Worm (Caenorhabditis elegans) whole organism, midembryonic: ENCODE data around the gene nhr-142.

Experiments used
- T22C8.4 ChIP-seq: fragments of 200-800 bp; sonication (Bioruptor generic); IDR thresholded peaks from 2 replicates; pipeline ENCODE4 v1.3.6; 2022; ENCODE audit warnings: missing genetic modification characterization, missing compliant biosample characterization
- cog-1 ChIP-seq: sonication (generic microtip); optimal IDR thresholded peaks from 2 replicates; lab custom pipeline; 2016; ENCODE audit warnings: missing genetic modification characterization, missing compliant biosample characterization
- flt-1 ChIP-seq: fragments of 200-800 bp; sonication (Bioruptor generic); IDR thresholded peaks from 2 replicates; pipeline ENCODE4 v1.3.6; 2022; ENCODE audit warnings: missing genetic modification characterization, missing compliant biosample characterization
- klf-2 ChIP-seq: fragments of 200-800 bp; sonication (Bioruptor generic); conservative IDR thresholded peaks from 2 replicates; pipeline ENCODE4 v1.3.6; 2022; ENCODE audit warnings: missing genetic modification reagents, missing genetic modification characterization, missing compliant biosample characterization
- med-1 ChIP-seq: sonication (generic microtip); optimal IDR thresholded peaks from 2 replicates; lab custom pipeline; 2017; ENCODE audit warnings: missing genetic modification characterization, mild to moderate bottlenecking, missing compliant biosample characterization, antibody characterized with exemption, missing genetic modification reagents; ENCODE audit not compliant: insufficient read depth
- ref-1 ChIP-seq: fragments of 200-800 bp; sonication (Bioruptor generic); conservative IDR thresholded peaks from 2 replicates; pipeline ENCODE4 v1.3.6; 2022; ENCODE audit warnings: missing genetic modification reagents, missing genetic modification characterization, missing compliant biosample characterization
- tab-1 ChIP-seq: fragments of 200-800 bp; sonication (Bioruptor generic); IDR thresholded peaks from 2 replicates; pipeline ENCODE4 v1.3.6; 2022; ENCODE audit warnings: missing genetic modification characterization, missing compliant biosample characterization
- ztf-23 ChIP-seq: fragments of 200-800 bp; sonication (Bioruptor generic); IDR thresholded peaks from 2 replicates; pipeline ENCODE4 v1.3.6; 2022; ENCODE audit warnings: missing genetic modification reagents, missing genetic modification characterization, missing compliant biosample characterization
- ztf-29 ChIP-seq: fragments of 200-800 bp; sonication (Bioruptor generic); IDR thresholded peaks from 2 replicates; pipeline ENCODE4 v1.3.6; 2022; ENCODE audit warnings: missing genetic modification reagents, missing genetic modification characterization, missing compliant biosample characterization

The nhr-142 gene

ce11 chrV:5790497-5791280 lies at the start of gene nhr-142, which contains the start of gene F44E7.9:
Gene nhr-142, minus strand, starts transcription at chrV:5790553.
Gene F44E7.9, plus strand, starts transcription at chrV:5791230.
- TF ChIP-seq flt-1 (GFP tag; lab: Robert Waterston, UW) = no peak; the same call in none of the 2 replicates
- TF ChIP-seq T22C8.4 = no peak
- TF ChIP-seq ztf-29 (GFP tag; lab: Robert Waterston, UW) = no peak
- TF ChIP-seq cog-1 = peak; percentile 33
- TF ChIP-seq ztf-23 (GFP tag; lab: Robert Waterston, UW) = peak; percentile 79

ce11 chrV:5838576-5839366 lies 48.4 kb upstream of the nhr-142 start, which contains the start of gene F26F12.2:
Gene F26F12.2, minus strand, starts transcription at chrV:5838613.
- TF ChIP-seq cog-1 (no peak), klf-2 (GFP tag; lab: Robert Waterston, UW) (no peak), T22C8.4 (no peak), ztf-23 (GFP tag; lab: Robert Waterston, UW) (no peak), tab-1 (GFP tag; lab: Robert Waterston, UW) (no peak), ztf-29 (GFP tag; lab: Robert Waterston, UW) (no peak), flt-1 (GFP tag; lab: Robert Waterston, UW) (no peak), med-1 (GFP tag; lab: Kevin White, UChicago) (no peak), ref-1 (no peak)

- TF ChIP-seq ztf-29 (GFP tag; lab: Robert Waterston, UW) (no peak), T22C8.4 (no peak), cog-1 (no peak), klf-2 (GFP tag; lab: Robert Waterston, UW) (no peak), flt-1 (GFP tag; lab: Robert Waterston, UW) (no peak), ztf-23 (GFP tag; lab: Robert Waterston, UW) (no peak), tab-1 (GFP tag; lab: Robert Waterston, UW) (no peak), med-1 (GFP tag; lab: Kevin White, UChicago) (no peak)
These were observed 46.2 kb upstream of the nhr-142 start, which contains the start of gene col-140 for ce11 chrV:5836616-5836982. Gene col-140, minus strand, starts transcription at chrV:5836834.

ce11 chrV:5835979-5836615 lies 45.7 kb upstream of the nhr-142 start:
- TF ChIP-seq ztf-23 (GFP tag; lab: Robert Waterston, UW) = no peak
- 0 out of 2 replicates have a peak, but pooled peaks have one; percentile 17 for TF ChIP-seq tab-1 (GFP tag; lab: Robert Waterston, UW)

ce11 chrV:5835397-5835796 lies 45.0 kb upstream of the nhr-142 start:
- TF ChIP-seq ztf-29 (GFP tag; lab: Robert Waterston, UW) (no peak), ztf-23 (GFP tag; lab: Robert Waterston, UW) (no peak), T22C8.4 (no peak), ref-1 (no peak), tab-1 (GFP tag; lab: Robert Waterston, UW) (no peak), flt-1 (GFP tag; lab: Robert Waterston, UW) (no peak), med-1 (GFP tag; lab: Kevin White, UChicago) (no peak), cog-1 (no peak), klf-2 (GFP tag; lab: Robert Waterston, UW) (no peak)

ce11 chrV:5833531-5833930 lies 43.2 kb upstream of the nhr-142 start, which contains the start of gene srh-76:
Gene srh-76, plus strand, starts transcription at chrV:5833831.
- TF ChIP-seq flt-1 (GFP tag; lab: Robert Waterston, UW) (no peak), cog-1 (no peak), ref-1 (no peak), ztf-23 (GFP tag; lab: Robert Waterston, UW) (no peak), klf-2 (GFP tag; lab: Robert Waterston, UW) (no peak), med-1 (GFP tag; lab: Kevin White, UChicago) (no peak), T22C8.4 (no peak), tab-1 (GFP tag; lab: Robert Waterston, UW) (no peak), ztf-29 (GFP tag; lab: Robert Waterston, UW) (no peak)

ce11 chrV:5832799-5833198 lies 42.4 kb upstream of the nhr-142 start:
- TF ChIP-seq ztf-23 (GFP tag; lab: Robert Waterston, UW) (no peak), ref-1 (no peak), T22C8.4 (no peak), ztf-29 (GFP tag; lab: Robert Waterston, UW) (no peak), med-1 (GFP tag; lab: Kevin White, UChicago) (no peak), klf-2 (GFP tag; lab: Robert Waterston, UW) (no peak), flt-1 (GFP tag; lab: Robert Waterston, UW) (no peak), tab-1 (GFP tag; lab: Robert Waterston, UW) (no peak), cog-1 (no peak)

ce11 chrV:5831253-5831652 lies 40.9 kb upstream of the nhr-142 start:
- TF ChIP-seq T22C8.4 (no peak), flt-1 (GFP tag; lab: Robert Waterston, UW) (no peak), ref-1 (no peak), ztf-29 (GFP tag; lab: Robert Waterston, UW) (no peak), tab-1 (GFP tag; lab: Robert Waterston, UW) (no peak), med-1 (GFP tag; lab: Kevin White, UChicago) (no peak), klf-2 (GFP tag; lab: Robert Waterston, UW) (no peak), cog-1 (no peak), ztf-23 (GFP tag; lab: Robert Waterston, UW) (no peak)

- TF ChIP-seq klf-2 (GFP tag; lab: Robert Waterston, UW) (no peak), cog-1 (no peak), ztf-23 (GFP tag; lab: Robert Waterston, UW) (no peak)
These were observed 36.2 kb upstream of the nhr-142 start, which contains the start of gene let-418 for ce11 chrV:5826592-5826991. Gene let-418, plus strand, starts transcription at chrV:5826833.
